Worm (Caenorhabditis elegans): ENCODE results near the gene flp-13.

ce11 chrIV:7709701-7710100, 11.5 kb upstream of the flp-13 start, which contains the start of the genes mrpl-1, emc-6 and mrps-24:
- TF ChIP-seq him-1 (tag; optimal IDR thresholded peaks at IDR 0.05) (no peak), W03F9.2 (tag; optimal IDR thresholded peaks at IDR 0.05) (peak; percentile 92)
